Worm (Caenorhabditis elegans) whole organism, L3 larva: ENCODE results near the gene C25F9.14.

Source experiments
- ceh-28 ChIP-seq: fragments of 150-350 bp; optimal IDR thresholded peaks from 2 replicates; lab custom pipeline; 2014; ENCODE audit warnings: missing biosample characterization, missing genetic modification reagents, missing genetic modification characterization
- elt-2 ChIP-seq: sonication (generic microtip); optimal IDR thresholded peaks from 2 replicates; lab custom pipeline; 2016; ENCODE audit warnings: missing genetic modification reagents, mild to moderate bottlenecking, missing genetic modification characterization, missing compliant biosample characterization
- fkh-10 ChIP-seq: sonication (generic microtip); optimal IDR thresholded peaks from 2 replicates; lab custom pipeline; 2017; ENCODE audit warnings: missing biosample characterization, missing genetic modification reagents, missing genetic modification characterization
- fkh-2 ChIP-seq: fragments of 150-350 bp; optimal IDR thresholded peaks from 2 replicates; lab custom pipeline; 2014; ENCODE audit warnings: missing biosample characterization, missing genetic modification reagents, missing genetic modification characterization
- nhr-11 ChIP-seq: fragments of 150-350 bp; optimal IDR thresholded peaks from 2 replicates; lab custom pipeline; 2014; ENCODE audit warnings: missing biosample characterization, missing genetic modification characterization
- nhr-43 ChIP-seq: sonication (generic microtip); optimal IDR thresholded peaks from 2 replicates; lab custom pipeline; 2016; ENCODE audit warnings: mild to moderate bottlenecking, missing genetic modification characterization, missing compliant biosample characterization; ENCODE audit not compliant: poor library complexity, severe bottlenecking
- snpc-4 ChIP-seq: fragments of 150-350 bp; optimal IDR thresholded peaks from 2 replicates; lab custom pipeline; 2014; ENCODE audit warnings: missing biosample characterization, missing genetic modification characterization
- ztf-4 ChIP-seq: fragments of 150-350 bp; optimal IDR thresholded peaks from 2 replicates; lab custom pipeline; 2014; ENCODE audit warnings: missing biosample characterization, missing genetic modification characterization

- no peak for TF ChIP-seq ceh-28 (tag; lab: Kevin White, UChicago)
- TF ChIP-seq elt-2 (tag; lab: Kevin White, UChicago): peak; percentile 42
- no peak for TF ChIP-seq fkh-2 (tag; lab: Kevin White, UChicago)
- TF ChIP-seq fkh-10: no peak
- no peak for TF ChIP-seq ztf-4 (tag; lab: Kevin White, UChicago)
- TF ChIP-seq snpc-4 (tag; lab: Kevin White, UChicago): no peak
- TF ChIP-seq nhr-11 (tag; lab: Kevin White, UChicago): no peak
- no peak for TF ChIP-seq nhr-43 (tag; lab: Kevin White, UChicago)
Measured at ce11 chrV:19417836-19418235, 18.4 kb upstream of the C25F9.14 start, which contains the start of gene C25F9.15.
